Fruit fly (Drosophila melanogaster): ENCODE results near the gene Nasp.
A peak's percentile ranks its signal among the peaks of the same experiment; 100 is the strongest.

DNA sequence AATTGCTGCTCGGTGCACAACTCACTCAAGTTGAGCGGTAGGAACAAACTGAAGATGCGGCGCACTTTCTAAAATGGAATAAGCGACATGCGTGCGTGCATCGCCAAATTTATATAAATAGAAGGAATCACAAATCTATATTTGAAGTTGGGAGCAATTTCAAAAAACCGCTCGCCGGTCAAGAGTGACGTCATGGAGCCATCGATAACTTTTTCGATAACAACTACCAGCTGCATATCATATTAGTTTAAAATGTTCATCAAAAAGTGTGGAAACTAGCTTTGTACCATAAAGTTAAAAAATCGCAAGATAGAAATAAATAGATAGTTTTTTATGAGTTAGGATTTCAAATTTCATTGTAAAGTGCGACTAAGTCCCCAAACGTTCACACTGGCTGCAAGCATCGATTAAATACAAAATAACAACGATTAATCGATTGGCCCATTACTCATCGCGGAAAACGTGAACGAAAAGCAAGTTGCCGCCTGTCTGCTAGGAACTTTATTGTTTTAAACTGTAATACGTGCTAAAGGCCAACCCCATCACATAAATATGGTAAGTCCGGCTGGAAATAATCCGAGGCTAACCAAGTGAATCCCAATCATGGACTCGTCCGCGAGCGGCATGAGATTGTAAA lies 53.6 kb downstream of the Nasp start, which contains the start of the genes Pif1A, Pif1B and CCT7:
- TF ChIP-seq OdsH (GFP tag; optimal IDR thresholded peaks at IDR 0.05) (peak; percentile 5), Jra (GFP tag; optimal IDR thresholded peaks at IDR 0.05) (peak; percentile 86), lola (GFP tag; optimal IDR thresholded peaks at IDR 0.05) (no peak), Dfd (GFP tag; optimal IDR thresholded peaks at IDR 0.05) (no peak), br (GFP tag; optimal IDR thresholded peaks at IDR 0.05) (no peak), usp (GFP tag; optimal IDR thresholded peaks at IDR 0.05) (no peak), CG9705 (GFP tag; optimal IDR thresholded peaks at IDR 0.05) (no peak), jim (GFP tag; optimal IDR thresholded peaks at IDR 0.05) (no peak), HLH106 (tag; optimal IDR thresholded peaks at IDR 0.05) (peak; percentile 4), fru (GFP tag; optimal IDR thresholded peaks at IDR 0.05) (no peak), Abd-B (GFP tag; optimal IDR thresholded peaks at IDR 0.05) (no peak)

All from whole organism, wandering third instar larva.